Fruit fly (Drosophila melanogaster) S2 (cell line): ENCODE data around the gene CG13309.

ENCODE experiments used
- CG8478 ChIP-seq: fragments of >200 bp; optimal IDR thresholded peaks from 2 replicates; lab custom pipeline; 2018
- CTCF ChIP-seq, 2 experiments: fragments of >200 bp; optimal IDR thresholded peaks; 2 replicates each; lab custom pipeline; 2018

- TF ChIP-seq CG8478 (lab: Kevin White, UChicago) = no peak
- TF ChIP-seq CTCF (optimal IDR thresholded peaks at IDR 0.05; lab: Kevin White, UChicago) = no peak
These were observed 29.4 kb upstream of the CG13309 start for dm6 chr3L:8780723-8781296.
